Worm (Caenorhabditis elegans) whole organism, young adult: ENCODE results near the gene nhr-188.

ENCODE experiments used
- pha-4 ChIP-seq: fragments of 150-350 bp; sonication (generic microtip); optimal IDR thresholded peaks from 2 replicates; lab custom pipeline; 2014; ENCODE audit warnings: missing biosample characterization, missing genetic modification reagents, missing genetic modification characterization
- snpc-4 ChIP-seq, 5 experiments: fragments of 150-350 bp in 1 of 5; sonication (generic microtip) in 4 of 5; optimal IDR thresholded peaks; 2 replicates each; lab custom pipeline; 2014 to 2018; ENCODE audit warnings: missing genetic modification characterization in 5 of 5, missing biosample characterization in 3 of 5, antibody characterized with exemption in 2 of 5, mild to moderate bottlenecking in 2 of 5, missing compliant biosample characterization in 2 of 5, missing genotype in 2 of 5, moderate library complexity in 2 of 5, missing genetic modification reagents in 1 of 5

DNA sequence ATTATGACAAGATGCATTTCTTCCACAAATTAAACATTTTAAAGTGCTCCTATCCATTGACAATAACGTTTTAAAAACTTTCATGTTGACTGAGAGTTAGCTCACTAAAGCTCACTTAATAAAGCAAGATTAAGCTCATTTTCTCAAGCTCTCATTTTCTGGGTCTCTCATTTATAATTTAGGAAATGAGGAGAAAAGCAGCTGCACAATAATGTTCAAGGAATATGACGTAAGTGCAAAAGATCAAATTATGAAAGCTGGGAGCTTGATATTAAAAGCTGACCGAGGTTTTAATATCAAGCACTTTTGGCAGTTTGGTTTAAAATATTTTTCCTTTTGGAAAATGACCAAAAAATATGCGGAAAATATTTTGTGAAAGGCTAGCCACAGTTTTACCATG lies at the start of gene nhr-188:
- TF ChIP-seq snpc-4 (GFP tag; optimal IDR thresholded peaks at IDR 0.05; lab: Kevin White, UChicago), result no peak
- TF ChIP-seq snpc-4 (tag; optimal IDR thresholded peaks at IDR 0.05; lab: Kevin White, UChicago), result no peak
- TF ChIP-seq pha-4, result no peak
